Worm (Caenorhabditis elegans) whole organism, L1 larva: ENCODE results near the gene F20C5.5.
A peak's percentile ranks its signal among the peaks of the same experiment; 100 is the strongest.

Experiments used
- C04F5.9 ChIP-seq: sonication (generic microtip); optimal IDR thresholded peaks from 2 replicates; lab custom pipeline; 2016; ENCODE audit warnings: missing genetic modification characterization, missing compliant biosample characterization
- C16A3.4 ChIP-seq: fragments of 150-350 bp; optimal IDR thresholded peaks from 2 replicates; lab custom pipeline; 2014; ENCODE audit warnings: missing biosample characterization, missing genetic modification characterization
- aha-1 ChIP-seq: fragments of 150-350 bp; optimal IDR thresholded peaks from 2 replicates; lab custom pipeline; 2014; ENCODE audit warnings: missing biosample characterization, missing genetic modification characterization
- alr-1 ChIP-seq: fragments of 200-800 bp; sonication (Bioruptor generic); optimal IDR thresholded peaks from 2 replicates; lab custom pipeline; 2018; ENCODE audit warnings: borderline replicate concordance, mild to moderate bottlenecking, missing genetic modification characterization, missing compliant biosample characterization
- ama-1 ChIP-seq: fragments of 150-350 bp; optimal IDR thresholded peaks from 2 replicates; lab custom pipeline; 2014
- blmp-1 ChIP-seq: fragments of 150-350 bp; optimal IDR thresholded peaks from 2 replicates; lab custom pipeline; 2014; ENCODE audit warnings: missing biosample characterization, missing genetic modification characterization
- ceh-63 ChIP-seq: fragments of 200-800 bp; sonication (Bioruptor generic); optimal IDR thresholded peaks from 2 replicates; lab custom pipeline; 2018; ENCODE audit warnings: mild to moderate bottlenecking, missing genetic modification characterization, missing compliant biosample characterization
- ceh-8 ChIP-seq: fragments of 200-800 bp; sonication (Bioruptor generic); optimal IDR thresholded peaks from 2 replicates; lab custom pipeline; 2018; ENCODE audit warnings: mild to moderate bottlenecking, missing genetic modification characterization, moderate library complexity, missing compliant biosample characterization
- ceh-88 ChIP-seq: fragments of 200-800 bp; sonication (Bioruptor generic); IDR thresholded peaks from 2 replicates; pipeline ENCODE4 v1.3.6; 2022; ENCODE audit warnings: missing genetic modification characterization, missing compliant biosample characterization
- ceh-90 ChIP-seq: sonication (generic microtip); optimal IDR thresholded peaks from 2 replicates; lab custom pipeline; 2016; ENCODE audit warnings: missing genetic modification characterization, missing compliant biosample characterization
- ces-1 ChIP-seq: fragments of 150-350 bp; optimal IDR thresholded peaks from 2 replicates; lab custom pipeline; 2014; ENCODE audit warnings: missing biosample characterization, missing genetic modification reagents, missing genetic modification characterization
- dsc-1 ChIP-seq: sonication (generic microtip); optimal IDR thresholded peaks from 2 replicates; lab custom pipeline; 2016; ENCODE audit warnings: mild to moderate bottlenecking, missing genetic modification characterization, missing compliant biosample characterization
- efl-1 ChIP-seq, 4 experiments: fragments of 150-350 bp; optimal IDR thresholded peaks in 3 of 4; peaks in 1 of 4; 1 replicate in 1 of 4; 2 replicates in 3 of 4; lab custom pipeline; 2014; ENCODE audit warnings: missing biosample characterization in 2 of 4, missing genetic modification characterization in 2 of 4, missing genetic modification reagents in 2 of 4
- egl-27 ChIP-seq, 2 experiments: fragments of 150-350 bp in 1 of 2; sonication (generic microtip); optimal IDR thresholded peaks; 3 replicates each; lab custom pipeline; 2017 to 2018; ENCODE audit warnings: missing biosample characterization in 2 of 2, missing genetic modification characterization in 2 of 2, missing genetic modification reagents in 2 of 2
- hlh-4 ChIP-seq: sonication (generic microtip); optimal IDR thresholded peaks from 2 replicates; lab custom pipeline; 2016; ENCODE audit warnings: mild to moderate bottlenecking, missing genetic modification characterization, missing compliant biosample characterization
- irx-1 ChIP-seq: sonication (generic microtip); optimal IDR thresholded peaks from 2 replicates; lab custom pipeline; 2016; ENCODE audit warnings: missing genetic modification characterization, missing compliant biosample characterization
- lin-13 ChIP-seq: fragments of 150-350 bp; optimal IDR thresholded peaks from 2 replicates; lab custom pipeline; 2014; ENCODE audit warnings: missing biosample characterization, missing genetic modification reagents, missing genetic modification characterization
- lin-14 ChIP-seq: fragments of 200-800 bp; sonication (Bioruptor generic); optimal IDR thresholded peaks from 2 replicates; lab custom pipeline; 2018; ENCODE audit warnings: mild to moderate bottlenecking, missing genetic modification characterization, moderate library complexity, missing compliant biosample characterization
- lin-15B ChIP-seq: fragments of 150-350 bp; sonication (generic microtip); optimal IDR thresholded peaks from 3 replicates; lab custom pipeline; 2014; ENCODE audit warnings: missing biosample characterization, missing genetic modification characterization
- lin-35 ChIP-seq, 2 experiments: fragments of 150-350 bp; optimal IDR thresholded peaks; 2 replicates each; lab custom pipeline; 2014; ENCODE audit warnings: missing biosample characterization in 2 of 2, missing genetic modification characterization in 2 of 2, missing genetic modification reagents in 2 of 2
- mab-9 ChIP-seq: fragments of 200-800 bp; sonication (Bioruptor generic); IDR thresholded peaks from 2 replicates; pipeline ENCODE4 v1.3.6; 2022; ENCODE audit warnings: missing genetic modification reagents, missing genetic modification characterization, missing compliant biosample characterization
- nhr-12 ChIP-seq: sonication (generic microtip); optimal IDR thresholded peaks from 2 replicates; lab custom pipeline; 2017; ENCODE audit warnings: missing biosample characterization, missing genetic modification characterization
- nhr-237 ChIP-seq: fragments of 150-350 bp; optimal IDR thresholded peaks from 2 replicates; lab custom pipeline; 2014; ENCODE audit warnings: missing biosample characterization, missing genetic modification characterization
- nhr-47 ChIP-seq: sonication (generic microtip); optimal IDR thresholded peaks from 2 replicates; lab custom pipeline; 2016; ENCODE audit warnings: mild to moderate bottlenecking, missing genetic modification characterization, moderate library complexity, missing compliant biosample characterization
- nhr-71 ChIP-seq: sonication (generic microtip); optimal IDR thresholded peaks from 2 replicates; lab custom pipeline; 2016; ENCODE audit warnings: mild to moderate bottlenecking, missing genetic modification characterization, moderate library complexity, missing compliant biosample characterization
- nhr-77 ChIP-seq: fragments of 150-350 bp; optimal IDR thresholded peaks from 2 replicates; lab custom pipeline; 2014; ENCODE audit warnings: missing biosample characterization, missing genetic modification characterization
- nhr-84 ChIP-seq: sonication (generic microtip); optimal IDR thresholded peaks from 2 replicates; lab custom pipeline; 2017; ENCODE audit warnings: missing biosample characterization, missing genetic modification characterization
- nhr-85 ChIP-seq: sonication (generic microtip); peaks from one replicate; lab custom pipeline; 2016; ENCODE audit warnings: missing genetic modification characterization, inconsistent platforms, missing compliant biosample characterization
- pag-3 ChIP-seq: sonication (generic microtip); optimal IDR thresholded peaks from 2 replicates; lab custom pipeline; 2017; ENCODE audit warnings: missing genetic modification characterization, mild to moderate bottlenecking, missing compliant biosample characterization, antibody characterized with exemption, borderline replicate concordance; ENCODE audit not compliant: insufficient read depth
- pax-3 ChIP-seq: fragments of 200-800 bp; sonication (Bioruptor generic); optimal IDR thresholded peaks from 2 replicates; lab custom pipeline; 2018; ENCODE audit warnings: mild to moderate bottlenecking, missing genetic modification characterization, moderate library complexity, missing compliant biosample characterization
- pqm-1 ChIP-seq: sonication (generic microtip); optimal IDR thresholded peaks from 3 replicates; lab custom pipeline; 2017; ENCODE audit warnings: missing biosample characterization, missing genetic modification characterization
- skn-1 ChIP-seq: fragments of 150-350 bp; optimal IDR thresholded peaks from 2 replicates; lab custom pipeline; 2014; ENCODE audit warnings: missing biosample characterization, missing genetic modification characterization
- snu-23 ChIP-seq: sonication (generic microtip); optimal IDR thresholded peaks from 2 replicates; lab custom pipeline; 2016; ENCODE audit warnings: missing genetic modification characterization, missing compliant biosample characterization
- sptf-1 ChIP-seq: fragments of 150-350 bp; optimal IDR thresholded peaks from 2 replicates; lab custom pipeline; 2014; ENCODE audit warnings: missing biosample characterization, missing genetic modification characterization
- sup-37 ChIP-seq: fragments of 200-800 bp; sonication (Bioruptor generic); optimal IDR thresholded peaks from 2 replicates; lab custom pipeline; 2018; ENCODE audit warnings: mild to moderate bottlenecking, missing genetic modification characterization, missing compliant biosample characterization
- tlp-1 ChIP-seq: fragments of 150-350 bp; optimal IDR thresholded peaks from 2 replicates; lab custom pipeline; 2014; ENCODE audit warnings: missing biosample characterization, missing genetic modification characterization
- unc-30 ChIP-seq: sonication (generic microtip); optimal IDR thresholded peaks from 2 replicates; lab custom pipeline; 2017; ENCODE audit warnings: missing biosample characterization, missing genetic modification characterization
- unc-62 ChIP-seq: fragments of 150-350 bp; optimal IDR thresholded peaks from 2 replicates; lab custom pipeline; 2014; ENCODE audit warnings: missing biosample characterization, missing genetic modification reagents, missing genetic modification characterization
- unc-86 ChIP-seq: sonication (generic microtip); optimal IDR thresholded peaks from 2 replicates; lab custom pipeline; 2016; ENCODE audit warnings: missing genetic modification characterization, missing compliant biosample characterization
- vab-15 ChIP-seq: sonication (generic microtip); optimal IDR thresholded peaks from 2 replicates; lab custom pipeline; 2017; ENCODE audit warnings: missing genotype, mild to moderate bottlenecking, missing genetic modification characterization, missing compliant biosample characterization
- xbp-1 ChIP-seq: sonication (generic microtip); optimal IDR thresholded peaks from 2 replicates; lab custom pipeline; 2016; ENCODE audit warnings: missing genetic modification characterization, missing compliant biosample characterization
- zag-1 ChIP-seq: fragments of 150-350 bp; optimal IDR thresholded peaks from 2 replicates; lab custom pipeline; 2014; ENCODE audit warnings: missing biosample characterization, missing genetic modification characterization
- ztf-4 ChIP-seq: fragments of 150-350 bp; optimal IDR thresholded peaks from 2 replicates; lab custom pipeline; 2014; ENCODE audit warnings: missing biosample characterization, missing genetic modification characterization

F20C5.5 gene

ce11 chrIV:8724907-8725306 is 44.5 kb downstream of the F20C5.5 start:
- TF ChIP-seq nhr-47 (tag; lab: Kevin White, UChicago) (no peak), lin-14 (GFP tag; lab: Kevin White, UChicago) (no peak), ceh-90 (tag; lab: Kevin White, UChicago) (no peak), dsc-1 (no peak), efl-1 (optimal IDR thresholded peaks at IDR 0.05; lab: Kevin White, UChicago) (no peak), efl-1 (GFP tag; optimal IDR thresholded peaks at IDR 0.05 in 1 of 2; lab: Kevin White, UChicago) (peak in 1 of 2 experiments; percentile 16), ceh-88 (no peak), blmp-1 (tag; lab: Kevin White, UChicago) (no peak), pqm-1 (tag; lab: Kevin White, UChicago) (no peak)

DNA sequence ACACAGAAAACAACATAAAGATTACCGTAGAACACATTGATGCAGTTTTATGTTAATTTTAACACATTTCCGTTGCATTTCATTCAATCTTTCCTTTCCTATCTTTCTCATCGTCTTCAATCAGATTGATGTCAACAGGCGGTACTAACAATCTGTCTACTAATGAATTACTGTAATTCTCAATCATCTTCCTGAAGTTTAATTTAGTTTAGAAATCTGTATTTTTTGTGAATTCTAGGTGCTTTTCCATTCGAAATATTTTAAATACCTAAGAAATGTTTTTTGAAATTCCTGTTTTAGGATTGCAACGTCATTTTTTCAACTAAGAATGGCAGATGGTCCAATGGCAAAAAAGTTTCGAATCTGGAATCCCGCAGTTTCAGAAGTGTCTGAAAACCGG is 45.7 kb downstream of the F20C5.5 start, which contains the start of gene F21D5.9:
Gene F21D5.9, plus strand, starts transcription at position 301 of the 400 bp plus-strand sequence.
- no peak for TF ChIP-seq nhr-237 (tag; lab: Kevin White, UChicago)
- no peak for TF ChIP-seq zag-1 (tag; lab: Kevin White, UChicago)
- TF ChIP-seq ama-1 (lab: Kevin White, UChicago), result no peak
- TF ChIP-seq unc-30, result no peak
- no peak for TF ChIP-seq mab-9 (GFP tag; lab: Robert Waterston, UW)
- TF ChIP-seq snu-23, result no peak
- TF ChIP-seq unc-62 (GFP tag; lab: Kevin White, UChicago), result no peak
- TF ChIP-seq hlh-4 (tag; lab: Kevin White, UChicago), result no peak
- TF ChIP-seq nhr-12, result no peak
- no peak for TF ChIP-seq ztf-4 (tag; lab: Kevin White, UChicago)
- TF ChIP-seq, all 84 proteins: peak for 0

DNA sequence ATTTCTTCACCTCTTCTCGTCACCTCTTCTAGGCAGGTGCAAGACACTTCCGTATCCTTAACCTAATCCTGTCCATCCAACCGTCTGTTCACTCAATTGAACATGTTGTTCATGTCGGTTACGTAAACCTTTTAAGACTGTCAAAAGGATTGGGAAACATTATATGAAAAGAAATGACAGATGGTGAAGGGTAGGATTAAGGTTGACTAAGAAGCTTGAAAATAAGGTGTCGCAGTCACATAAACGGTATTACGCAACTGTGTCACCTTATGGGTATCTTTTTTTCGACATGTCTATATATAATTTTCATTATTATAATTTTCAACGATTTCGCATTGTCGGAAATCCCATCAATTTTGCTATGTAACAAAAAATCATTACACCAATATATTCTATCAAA is 46.6 kb downstream of the F20C5.5 start:
- TF ChIP-seq unc-86 (tag; lab: Kevin White, UChicago) (no peak), tlp-1 (tag; lab: Kevin White, UChicago) (no peak), ces-1 (no peak), C04F5.9 (tag; lab: Kevin White, UChicago) (no peak), xbp-1 (no peak), pqm-1 (tag; lab: Kevin White, UChicago) (no peak), sptf-1 (tag; lab: Kevin White, UChicago) (no peak), ztf-4 (tag; lab: Kevin White, UChicago) (no peak), nhr-47 (tag; lab: Kevin White, UChicago) (no peak), aha-1 (tag; lab: Kevin White, UChicago) (no peak), vab-15 (tag; lab: Kevin White, UChicago) (no peak), pag-3 (tag; lab: Kevin White, UChicago) (no peak), nhr-84 (tag; lab: Kevin White, UChicago) (no peak), nhr-71 (no peak), C16A3.4 (tag; lab: Kevin White, UChicago) (no peak)

- TF ChIP-seq egl-27 (tag; optimal IDR thresholded peaks at IDR 0.05; lab: Kevin White, UChicago) (no peak), zag-1 (tag; lab: Kevin White, UChicago) (no peak), nhr-77 (tag; lab: Kevin White, UChicago) (no peak), ceh-8 (GFP tag; lab: Kevin White, UChicago) (no peak), efl-1 (optimal IDR thresholded peaks at IDR 0.05; lab: Kevin White, UChicago) (no peak), efl-1 (GFP tag; optimal IDR thresholded peaks at IDR 0.05 in 1 of 2; lab: Kevin White, UChicago) (no peak), irx-1 (no peak), blmp-1 (tag; lab: Kevin White, UChicago) (no peak), ztf-4 (tag; lab: Kevin White, UChicago) (no peak), sptf-1 (tag; lab: Kevin White, UChicago) (no peak), sup-37 (GFP tag; lab: Kevin White, UChicago) (no peak), unc-86 (tag; lab: Kevin White, UChicago) (no peak), pax-3 (tag; lab: Kevin White, UChicago) (no peak), alr-1 (tag; lab: Kevin White, UChicago) (no peak), lin-15B (tag; lab: Kevin White, UChicago) (no peak), skn-1 (no peak), lin-35 (GFP tag; optimal IDR thresholded peaks at IDR 0.05; lab: Kevin White, UChicago) (no peak), nhr-85 (no peak), ceh-63 (GFP tag; lab: Kevin White, UChicago) (no peak), lin-13 (no peak)
Observed at ce11 chrIV:8718153-8718552, 51.3 kb downstream of the F20C5.5 start, which contains the start of gene H23L24.1. TSS of gene H23L24.1 (plus strand) at chrIV:8718453.
